Worm (Caenorhabditis elegans) whole organism, mixed stage, embryonic: ENCODE measurements around the gene F22F7.7.
A peak's percentile ranks its signal among the peaks of the same experiment; 100 is the strongest.
"Not testable (repeated sequence)": the region's sequence is repeated elsewhere in the genome, so short reads cannot be mapped to it uniquely, and the experiment has no call there.

Source experiments
- M03D4.4 ChIP-seq: sonication (generic microtip); optimal IDR thresholded peaks from 2 replicates; lab custom pipeline; 2017; ENCODE audit warnings: mild to moderate bottlenecking, missing genetic modification characterization, missing compliant biosample characterization
- bed-3 ChIP-seq: fragments of 200-800 bp; sonication (Bioruptor generic); optimal IDR thresholded peaks from 3 replicates; lab custom pipeline; 2018; ENCODE audit warnings: mild to moderate bottlenecking, missing genetic modification characterization, moderate library complexity, missing compliant biosample characterization
- blmp-1 ChIP-seq: fragments of 150-350 bp; optimal IDR thresholded peaks from 2 replicates; lab custom pipeline; 2014; ENCODE audit warnings: missing biosample characterization, missing genetic modification characterization
- ceh-43 ChIP-seq: fragments of 200-800 bp; sonication (Bioruptor generic); optimal IDR thresholded peaks from 2 replicates; lab custom pipeline; 2018; ENCODE audit warnings: mild to moderate bottlenecking, missing genetic modification characterization, moderate library complexity, missing compliant biosample characterization
- ceh-83 ChIP-seq: fragments of 200-800 bp; sonication (Bioruptor generic); optimal IDR thresholded peaks from 2 replicates; lab custom pipeline; 2018; ENCODE audit warnings: mild to moderate bottlenecking, missing genetic modification characterization, missing compliant biosample characterization
- ces-1 ChIP-seq: fragments of 150-350 bp; optimal IDR thresholded peaks from 2 replicates; lab custom pipeline; 2014; ENCODE audit warnings: missing biosample characterization, missing genetic modification reagents, missing genetic modification characterization
- drap-1 ChIP-seq: fragments of 200-800 bp; sonication (Bioruptor generic); optimal IDR thresholded peaks from 3 replicates; lab custom pipeline; 2018; ENCODE audit warnings: mild to moderate bottlenecking, missing genetic modification characterization, missing compliant biosample characterization
- elt-1 ChIP-seq: sonication (generic microtip); optimal IDR thresholded peaks from 2 replicates; lab custom pipeline; 2017; ENCODE audit warnings: missing genetic modification characterization, mild to moderate bottlenecking, missing compliant biosample characterization, antibody characterized with exemption, moderate library complexity, borderline replicate concordance; ENCODE audit not compliant: insufficient read depth
- elt-3 ChIP-seq: fragments of 150-350 bp; optimal IDR thresholded peaks from 2 replicates; lab custom pipeline; 2014; ENCODE audit warnings: missing biosample characterization, missing genetic modification characterization
- flh-1 ChIP-seq: fragments of 200-800 bp; sonication (Bioruptor generic); optimal IDR thresholded peaks from 2 replicates; lab custom pipeline; 2018; ENCODE audit warnings: mild to moderate bottlenecking, missing genetic modification characterization, moderate library complexity, missing compliant biosample characterization
- ham-2 ChIP-seq: fragments of 200-800 bp; sonication (Bioruptor generic); optimal IDR thresholded peaks from 2 replicates; lab custom pipeline; 2018; ENCODE audit warnings: mild to moderate bottlenecking, missing genetic modification characterization, missing compliant biosample characterization
- hlh-1 ChIP-seq: fragments of 150-350 bp; optimal IDR thresholded peaks from 2 replicates; lab custom pipeline; 2014; ENCODE audit warnings: missing biosample characterization, missing genetic modification reagents, missing genetic modification characterization
- lin-13 ChIP-seq: fragments of 150-350 bp; optimal IDR thresholded peaks from 2 replicates; lab custom pipeline; 2014; ENCODE audit warnings: missing biosample characterization, missing genetic modification characterization
- lin-32 ChIP-seq: fragments of 200-800 bp; sonication (Bioruptor generic); optimal IDR thresholded peaks from 2 replicates; lab custom pipeline; 2018; ENCODE audit warnings: mild to moderate bottlenecking, missing genetic modification characterization, missing compliant biosample characterization
- lsy-2 ChIP-seq: fragments of 150-350 bp; optimal IDR thresholded peaks from 2 replicates; lab custom pipeline; 2014; ENCODE audit warnings: missing biosample characterization, missing genetic modification characterization
- mab-5 ChIP-seq: fragments of 150-350 bp; optimal IDR thresholded peaks from 2 replicates; lab custom pipeline; 2014; ENCODE audit warnings: missing biosample characterization, missing genetic modification characterization
- mep-1 ChIP-seq: fragments of 150-350 bp; optimal IDR thresholded peaks from 2 replicates; lab custom pipeline; 2017; ENCODE audit warnings: missing biosample characterization, missing genetic modification reagents, missing genetic modification characterization, inconsistent platforms
- mls-2 ChIP-seq: sonication (generic microtip); optimal IDR thresholded peaks from 2 replicates; lab custom pipeline; 2016; ENCODE audit warnings: mild to moderate bottlenecking, missing genetic modification characterization, moderate library complexity, missing compliant biosample characterization
- nhr-12 ChIP-seq: fragments of 150-350 bp; optimal IDR thresholded peaks from 2 replicates; lab custom pipeline; 2014; ENCODE audit warnings: missing biosample characterization, missing genetic modification characterization
- nhr-2 ChIP-seq: fragments of 150-350 bp; optimal IDR thresholded peaks from 2 replicates; lab custom pipeline; 2014; ENCODE audit warnings: missing biosample characterization, missing genetic modification characterization
- nhr-237 ChIP-seq: fragments of 150-350 bp; optimal IDR thresholded peaks from 2 replicates; lab custom pipeline; 2014; ENCODE audit warnings: missing biosample characterization, missing genetic modification characterization
- nhr-28 ChIP-seq: fragments of 150-350 bp; optimal IDR thresholded peaks from 2 replicates; lab custom pipeline; 2014; ENCODE audit warnings: missing biosample characterization, missing genetic modification characterization
- pha-4 ChIP-seq: fragments of 150-350 bp; optimal IDR thresholded peaks from 2 replicates; lab custom pipeline; 2018; ENCODE audit warnings: missing biosample characterization, missing genetic modification reagents, missing genetic modification characterization
- sem-2 ChIP-seq: fragments of 200-800 bp; sonication (Bioruptor generic); optimal IDR thresholded peaks from 2 replicates; lab custom pipeline; 2018; ENCODE audit warnings: mild to moderate bottlenecking, missing genetic modification characterization, missing compliant biosample characterization
- sptf-1 ChIP-seq: sonication (generic microtip); optimal IDR thresholded peaks from 2 replicates; lab custom pipeline; 2017; ENCODE audit warnings: mild to moderate bottlenecking, missing genetic modification characterization, moderate library complexity, missing compliant biosample characterization
- tbx-8 ChIP-seq: fragments of 200-800 bp; sonication (Bioruptor generic); optimal IDR thresholded peaks from 2 replicates; lab custom pipeline; 2018; ENCODE audit warnings: mild to moderate bottlenecking, missing genetic modification characterization, moderate library complexity, missing compliant biosample characterization
- unc-120 ChIP-seq: sonication (generic microtip); optimal IDR thresholded peaks from 2 replicates; lab custom pipeline; 2017; ENCODE audit warnings: missing genetic modification characterization, missing compliant biosample characterization; ENCODE audit not compliant: poor library complexity, severe bottlenecking
- unc-62 ChIP-seq: fragments of 150-350 bp; optimal IDR thresholded peaks from 2 replicates; lab custom pipeline; 2014; ENCODE audit warnings: missing biosample characterization, missing genetic modification reagents, missing genetic modification characterization
- zip-8 ChIP-seq: fragments of 150-350 bp; optimal IDR thresholded peaks from 2 replicates; lab custom pipeline; 2014; ENCODE audit warnings: missing biosample characterization, missing genetic modification characterization
- ztf-11 ChIP-seq: fragments of 150-350 bp; optimal IDR thresholded peaks from 2 replicates; lab custom pipeline; 2014; ENCODE audit warnings: missing biosample characterization, missing genetic modification characterization

Gene F22F7.7

ce11 chrV:2146795-2147194 is 7.0 kb upstream of the F22F7.7 start, which contains the start of gene srbc-20:
Gene srbc-20 (plus strand): TSS chrV:2147095.
- TF ChIP-seq nhr-237 (tag; lab: Kevin White, UChicago): no peak
- no peak for TF ChIP-seq mls-2 (tag; lab: Kevin White, UChicago)
- TF ChIP-seq unc-62 (GFP tag; lab: Kevin White, UChicago): no peak
- TF ChIP-seq ztf-11 (tag; lab: Kevin White, UChicago): no peak
- no peak for TF ChIP-seq bed-3
- TF ChIP-seq sem-2 (GFP tag; lab: Kevin White, UChicago): no peak

- no peak for TF ChIP-seq M03D4.4 (tag; lab: Kevin White, UChicago)
- no peak for TF ChIP-seq elt-3 (tag; lab: Kevin White, UChicago)
- TF ChIP-seq nhr-28 (tag; lab: Kevin White, UChicago): no peak
- no peak for TF ChIP-seq ceh-43 (GFP tag; lab: Kevin White, UChicago)
- TF ChIP-seq lsy-2 (tag; lab: Kevin White, UChicago): no peak
- no peak for TF ChIP-seq lin-32 (GFP tag; lab: Kevin White, UChicago)
- TF ChIP-seq unc-120 (tag; lab: Kevin White, UChicago): no peak
Observed at ce11 chrV:2146044-2146443, 6.2 kb upstream of the F22F7.7 start, which contains the start of gene str-52. Gene str-52 (minus strand): TSS chrV:2146144.

ce11 chrV:2144408-2144807 is 4.6 kb upstream of the F22F7.7 start, which contains the start of gene F22F7.12:
Gene F22F7.12 (minus strand): TSS chrV:2144508.
- TF ChIP-seq ceh-83; blmp-1 (tag; lab: Kevin White, UChicago); pha-4 (tag; lab: Kevin White, UChicago): not testable (repeated sequence)

- no peak for TF ChIP-seq mep-1
- TF ChIP-seq ceh-43 (GFP tag; lab: Kevin White, UChicago): no peak
- no peak for TF ChIP-seq nhr-2 (tag; lab: Kevin White, UChicago)
Observed at ce11 chrV:2138287-2138686, 1.6 kb downstream of the F22F7.7 start.

ce11 chrV:2137010-2137409 is 2.8 kb downstream of the F22F7.7 start:
- TF ChIP-seq ceh-83 (no peak), blmp-1 (tag; lab: Kevin White, UChicago) (no peak), unc-120 (tag; lab: Kevin White, UChicago) (no peak), hlh-1 (no peak), ces-1 (GFP tag; lab: Kevin White, UChicago) (no peak), drap-1 (GFP tag; lab: Kevin White, UChicago) (no peak), mls-2 (tag; lab: Kevin White, UChicago) (no peak), mab-5 (tag; lab: Kevin White, UChicago) (no peak), ham-2 (GFP tag; lab: Kevin White, UChicago) (no peak), zip-8 (tag; lab: Kevin White, UChicago) (no peak), elt-1 (no peak), sptf-1 (tag; lab: Kevin White, UChicago) (no peak)

ce11 chrV:2135323-2135722 is 4.5 kb downstream of the F22F7.7 start:
- TF ChIP-seq lin-13 (tag; lab: Kevin White, UChicago) (no peak), elt-1 (no peak), unc-120 (tag; lab: Kevin White, UChicago) (peak; percentile 34), nhr-28 (tag; lab: Kevin White, UChicago) (no peak), lin-32 (GFP tag; lab: Kevin White, UChicago) (no peak), lsy-2 (tag; lab: Kevin White, UChicago) (no peak), flh-1 (GFP tag; lab: Kevin White, UChicago) (no peak), blmp-1 (tag; lab: Kevin White, UChicago) (no peak), mep-1 (no peak), sptf-1 (tag; lab: Kevin White, UChicago) (peak; percentile 8), tbx-8 (GFP tag; lab: Kevin White, UChicago) (no peak), nhr-12 (tag; lab: Kevin White, UChicago) (no peak)
- TF ChIP-seq, all 35 proteins: peak for 2
